Worm (Caenorhabditis elegans) whole organism, L4/young adult: ENCODE data around the gene Y57G11C.38.

ENCODE experiments used
- W03F9.2 ChIP-seq: fragments of 150-350 bp; optimal IDR thresholded peaks from 2 replicates; lab custom pipeline; 2014; ENCODE audit warnings: missing biosample characterization, missing genetic modification characterization
- dao-5 ChIP-seq: sonication (generic microtip); optimal IDR thresholded peaks from 2 replicates; lab custom pipeline; 2016; ENCODE audit warnings: missing genotype, missing genetic modification characterization, moderate library complexity, missing compliant biosample characterization
- him-1 ChIP-seq: sonication (generic microtip); optimal IDR thresholded peaks from 2 replicates; lab custom pipeline; 2016; ENCODE audit warnings: missing genotype, missing genetic modification reagents, missing genetic modification characterization, missing compliant biosample characterization

The Y57G11C.38 gene

DNA sequence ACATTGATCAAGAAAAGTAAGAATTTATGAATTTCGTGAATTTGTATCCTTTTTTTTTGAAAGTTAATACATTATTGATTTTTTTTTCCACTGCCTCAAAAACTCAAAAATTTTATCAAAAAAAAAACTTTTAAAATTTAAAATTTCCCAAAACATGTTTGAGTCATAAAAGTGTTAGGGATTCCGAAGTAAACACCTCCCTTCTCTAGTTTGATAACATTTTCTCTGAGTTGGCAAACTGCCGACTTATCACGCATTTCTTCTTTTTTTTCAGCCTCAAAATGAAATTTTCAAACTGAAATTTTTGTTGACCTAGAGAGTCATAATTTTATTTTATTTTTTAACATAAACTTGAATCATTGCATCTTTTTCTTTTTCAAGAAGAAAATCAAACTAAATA, 28.7 kb downstream of the Y57G11C.38 start:
- TF ChIP-seq him-1 (tag; lab: Kevin White, UChicago) (no peak), W03F9.2 (tag; lab: Kevin White, UChicago) (no peak), dao-5 (tag; lab: Kevin White, UChicago) (no peak)

- TF ChIP-seq him-1 (tag; lab: Kevin White, UChicago): no peak
- TF ChIP-seq W03F9.2 (tag; lab: Kevin White, UChicago): no peak
- no peak for TF ChIP-seq dao-5 (tag; lab: Kevin White, UChicago)
Observed at ce11 chrIV:14891996-14892395, 29.7 kb downstream of the Y57G11C.38 start.

DNA sequence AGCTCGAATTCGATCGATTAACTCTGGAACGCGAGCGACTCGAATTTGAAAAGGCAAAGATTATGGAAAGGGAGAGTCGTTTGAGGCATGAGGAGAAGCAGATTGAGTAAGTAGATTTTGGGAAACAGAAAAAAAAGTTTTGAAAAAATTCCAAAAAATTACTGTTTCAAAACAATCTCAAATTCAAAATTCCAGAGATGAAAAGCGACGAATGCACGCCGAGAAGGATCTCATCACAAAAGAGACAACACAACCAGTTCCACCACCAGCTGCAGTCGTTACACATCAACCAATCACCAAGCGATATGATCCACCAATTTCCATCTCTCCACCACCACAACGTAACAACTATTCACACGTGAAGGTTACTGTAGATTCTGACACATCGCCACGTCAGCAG, 32.1 kb downstream of the Y57G11C.38 start:
- TF ChIP-seq dao-5 (tag; lab: Kevin White, UChicago): no peak
- TF ChIP-seq him-1 (tag; lab: Kevin White, UChicago): no peak
- no peak for TF ChIP-seq W03F9.2 (tag; lab: Kevin White, UChicago)

DNA sequence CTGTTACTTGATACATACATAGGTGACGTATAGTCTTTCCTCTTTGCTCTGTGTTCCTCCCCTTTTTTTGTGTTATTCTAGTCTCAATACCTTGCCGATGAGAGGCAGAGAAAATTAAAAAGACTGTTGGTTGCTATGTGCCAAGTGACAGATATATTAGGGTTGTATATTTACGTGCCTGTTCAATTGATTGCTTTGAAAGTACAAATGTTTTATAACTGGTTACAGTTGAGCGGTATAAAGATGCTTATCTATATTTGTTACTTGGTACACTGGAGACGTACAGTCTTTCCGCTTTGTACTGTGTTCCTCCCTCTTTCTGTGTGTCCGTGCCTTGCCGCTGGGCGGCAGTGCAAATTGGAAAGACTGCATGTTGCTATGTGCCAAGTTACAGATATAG, 40.9 kb downstream of the Y57G11C.38 start:
- TF ChIP-seq him-1 (tag; lab: Kevin White, UChicago) (no peak), W03F9.2 (tag; lab: Kevin White, UChicago) (no peak), dao-5 (tag; lab: Kevin White, UChicago) (no peak)

DNA sequence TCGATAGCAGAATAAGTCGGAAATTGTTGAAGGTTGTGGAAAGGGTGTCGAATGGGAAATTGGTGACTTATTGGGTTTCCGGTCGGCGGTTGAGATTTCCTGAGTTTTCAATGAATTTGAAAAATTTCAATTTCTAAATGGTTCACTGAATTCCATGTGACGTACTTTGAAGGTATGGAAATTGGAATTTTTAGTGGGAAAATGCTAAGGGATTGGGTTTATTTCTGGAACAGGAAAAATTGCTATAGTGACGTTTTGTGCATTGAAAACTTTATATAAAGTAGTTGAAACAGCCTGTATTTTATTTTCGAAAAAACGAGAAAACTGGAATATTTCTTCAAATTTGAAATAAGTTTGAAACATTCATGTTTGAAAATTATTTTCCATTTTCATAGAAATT, 47.3 kb downstream of the Y57G11C.38 start, which contains the start of gene pnc-2:
TSS of gene pnc-2 (minus strand) at position 101 of the 400 bp plus-strand sequence.
- TF ChIP-seq W03F9.2 (tag; lab: Kevin White, UChicago) (no peak), him-1 (tag; lab: Kevin White, UChicago) (no peak), dao-5 (tag; lab: Kevin White, UChicago) (no peak)

ce11 chrIV:14919310-14919709, 57.1 kb downstream of the Y57G11C.38 start, which contains the start of gene ccch-5:
TSS of gene ccch-5 (plus strand) at chrIV:14919610.
- TF ChIP-seq dao-5 (tag; lab: Kevin White, UChicago) (no peak), him-1 (tag; lab: Kevin White, UChicago) (no peak), W03F9.2 (tag; lab: Kevin White, UChicago) (no peak)
